Fruit fly (Drosophila melanogaster): ENCODE data around the gene CG14082.

The CG14082 gene

DNA sequence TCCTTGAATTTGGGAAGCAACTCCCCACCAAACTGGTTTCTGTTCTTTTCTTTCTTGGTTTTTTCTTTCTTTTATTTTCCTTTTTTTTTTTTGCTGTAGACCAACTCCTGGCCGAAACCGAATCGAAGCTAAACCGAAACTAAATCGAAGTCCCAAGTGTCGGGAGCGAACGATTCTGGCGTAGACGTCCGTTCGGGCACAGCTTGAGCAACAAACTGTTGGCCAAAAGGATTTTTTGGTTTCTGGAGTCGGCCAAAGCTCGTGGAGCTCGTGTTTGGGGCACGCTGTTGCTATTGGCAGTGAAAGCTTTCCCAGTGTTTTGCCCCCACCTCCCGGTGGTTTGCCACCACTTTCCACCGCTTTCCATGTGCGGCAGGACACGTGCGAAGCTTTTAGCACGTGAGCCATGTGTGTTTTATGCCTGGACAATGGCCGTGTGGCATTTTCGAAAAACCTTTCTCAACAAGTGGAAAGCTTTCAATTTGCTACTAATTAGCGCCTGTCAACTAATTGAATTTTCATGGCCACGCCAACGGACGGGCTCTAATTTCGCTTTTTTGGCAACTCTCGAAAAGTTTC is at the start of gene CG14082:
Gene CG14082, minus strand, starts transcription at position 51 of the 579 bp plus-strand sequence.
- TF ChIP-seq insv (optimal IDR thresholded peaks at IDR 0.05) (no peak), h (optimal IDR thresholded peaks at IDR 0.05) (no peak), Sin3A (optimal IDR thresholded peaks at IDR 0.05) (no peak), ttk (optimal IDR thresholded peaks at IDR 0.05) (no peak), psq (optimal IDR thresholded peaks at IDR 0.05) (no peak), Myc (optimal IDR thresholded peaks at IDR 0.05) (no peak)

DNA sequence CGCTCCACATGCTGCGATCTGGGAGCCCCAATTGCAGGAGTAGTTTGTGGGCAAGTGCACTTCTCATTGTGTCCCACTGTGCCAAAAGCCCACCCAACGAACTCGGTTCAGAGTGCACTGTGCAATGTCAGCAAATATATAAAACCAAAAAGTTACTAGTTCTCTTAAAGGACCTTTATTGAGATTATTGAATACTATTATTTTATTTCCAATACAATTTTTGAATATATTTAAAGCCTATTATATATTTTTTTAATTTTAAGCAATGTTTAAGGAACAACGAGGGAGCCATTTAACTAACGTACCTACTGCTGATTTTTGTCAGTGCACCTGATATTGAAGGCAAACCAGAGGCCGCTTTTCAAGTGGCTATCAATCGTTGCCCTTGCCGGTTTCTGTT is 48.7 kb upstream of the CG14082 start:
- no peak for TF ChIP-seq h (optimal IDR thresholded peaks at IDR 0.05)
- no peak for TF ChIP-seq insv (optimal IDR thresholded peaks at IDR 0.05)
- TF ChIP-seq Sin3A (optimal IDR thresholded peaks at IDR 0.05) = no peak
- TF ChIP-seq ttk (optimal IDR thresholded peaks at IDR 0.05) = no peak
- no peak for TF ChIP-seq psq (optimal IDR thresholded peaks at IDR 0.05)
- TF ChIP-seq Myc (optimal IDR thresholded peaks at IDR 0.05) = no peak

DNA sequence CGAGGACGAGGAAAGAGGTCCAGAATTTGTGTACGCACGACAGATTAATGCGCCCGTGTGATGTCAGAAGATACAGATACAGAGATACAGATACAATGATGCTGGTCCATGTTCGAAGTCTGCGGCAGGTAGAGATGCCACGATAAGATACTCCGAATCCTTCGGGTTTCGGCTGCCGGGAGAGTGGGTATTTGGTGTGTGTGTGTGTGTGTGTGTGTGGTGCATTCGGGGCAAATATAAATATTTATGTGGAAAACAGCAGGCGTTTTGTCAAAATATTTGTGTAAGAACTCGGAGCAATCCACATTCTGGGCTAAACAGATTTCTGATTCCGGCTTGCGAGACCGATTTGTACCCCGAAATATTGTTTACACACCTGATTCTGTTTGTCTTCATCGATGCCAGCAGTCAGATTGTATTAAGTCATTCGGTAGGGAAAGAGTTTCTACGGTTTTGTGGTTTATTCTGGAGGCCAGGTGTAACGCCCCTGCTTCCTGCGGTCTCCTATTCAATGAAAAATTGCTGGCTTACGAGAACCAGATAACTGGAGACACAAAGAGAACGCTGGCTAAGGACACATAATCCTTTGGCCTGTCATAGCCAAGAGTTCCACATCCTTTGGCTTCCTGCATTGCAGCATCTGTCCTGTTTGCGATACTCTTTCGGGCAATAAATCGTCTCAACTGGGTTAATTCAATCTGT is 45.4 kb upstream of the CG14082 start:
- TF ChIP-seq h (optimal IDR thresholded peaks at IDR 0.05) (no peak), Myc (optimal IDR thresholded peaks at IDR 0.05) (no peak), ttk (optimal IDR thresholded peaks at IDR 0.05) (no peak), psq (optimal IDR thresholded peaks at IDR 0.05) (no peak), Sin3A (optimal IDR thresholded peaks at IDR 0.05) (no peak), insv (optimal IDR thresholded peaks at IDR 0.05) (no peak)

DNA sequence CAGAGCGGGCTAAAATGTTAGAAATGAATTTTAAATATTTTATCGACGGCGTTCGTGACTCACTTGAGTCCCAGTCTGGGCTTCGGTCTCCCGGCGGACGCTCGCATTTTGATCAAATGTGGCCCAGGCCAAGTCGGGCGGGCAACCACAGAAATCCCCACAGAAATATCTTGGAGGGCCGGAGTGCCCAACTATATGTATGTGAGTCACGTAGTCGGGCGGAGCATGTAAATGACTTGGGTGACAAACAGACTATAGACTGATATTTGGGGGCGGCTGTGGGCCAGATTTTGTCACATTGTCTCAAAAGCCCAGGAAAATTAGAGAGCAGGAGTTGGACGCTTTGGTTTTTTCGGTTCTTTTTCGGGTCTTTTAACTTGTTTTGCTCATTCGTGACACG is 43.7 kb upstream of the CG14082 start:
- TF ChIP-seq psq (optimal IDR thresholded peaks at IDR 0.05) (no peak), ttk (optimal IDR thresholded peaks at IDR 0.05) (no peak), Myc (optimal IDR thresholded peaks at IDR 0.05) (no peak), Sin3A (optimal IDR thresholded peaks at IDR 0.05) (no peak), insv (optimal IDR thresholded peaks at IDR 0.05) (no peak), h (optimal IDR thresholded peaks at IDR 0.05) (no peak)

DNA sequence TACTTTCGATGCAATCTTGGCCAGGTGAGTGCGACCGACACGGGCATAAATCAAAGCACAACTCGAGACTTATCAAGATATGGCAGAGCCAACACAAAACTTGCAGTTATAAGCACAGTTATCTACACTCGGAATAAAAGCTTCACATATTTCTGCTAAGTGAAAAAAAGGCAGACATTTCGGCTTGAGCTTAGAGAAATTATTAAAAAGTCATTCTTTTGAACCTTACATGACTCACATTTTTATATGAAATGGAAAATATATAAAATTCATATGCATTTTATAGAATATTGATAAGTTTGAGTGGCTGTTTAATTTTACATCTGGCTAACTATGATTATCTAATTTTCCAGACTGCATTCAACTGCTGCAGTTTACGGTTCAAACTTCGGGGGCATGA is 43.3 kb upstream of the CG14082 start:
- no peak for TF ChIP-seq insv (optimal IDR thresholded peaks at IDR 0.05)
- no peak for TF ChIP-seq h (optimal IDR thresholded peaks at IDR 0.05)
- TF ChIP-seq ttk (optimal IDR thresholded peaks at IDR 0.05) = no peak
- TF ChIP-seq Myc (optimal IDR thresholded peaks at IDR 0.05) = no peak
- no peak for TF ChIP-seq psq (optimal IDR thresholded peaks at IDR 0.05)
- TF ChIP-seq Sin3A (optimal IDR thresholded peaks at IDR 0.05) = no peak

DNA sequence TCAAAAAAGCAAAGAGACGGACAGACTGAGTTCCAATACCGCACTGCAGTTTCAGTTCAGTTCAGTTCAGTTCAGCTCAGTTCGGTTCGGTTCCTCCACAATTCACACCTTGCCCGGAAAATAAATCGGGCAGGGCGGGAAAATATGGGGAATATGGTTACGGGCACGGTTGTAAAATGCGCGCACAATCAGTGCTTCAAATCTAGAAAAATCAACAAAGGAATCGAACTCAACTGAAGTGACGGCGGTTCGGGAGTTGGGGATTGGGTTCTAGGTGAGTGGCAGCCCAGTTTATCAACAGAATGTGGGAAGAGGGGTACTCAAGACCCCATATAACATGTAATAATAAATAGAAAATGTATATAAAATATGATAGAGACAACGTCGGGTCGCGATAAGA is 42.3 kb upstream of the CG14082 start:
- TF ChIP-seq ttk (optimal IDR thresholded peaks at IDR 0.05) (no peak), insv (optimal IDR thresholded peaks at IDR 0.05) (no peak), Sin3A (optimal IDR thresholded peaks at IDR 0.05) (no peak), Myc (optimal IDR thresholded peaks at IDR 0.05) (no peak), h (optimal IDR thresholded peaks at IDR 0.05) (no peak), psq (optimal IDR thresholded peaks at IDR 0.05) (no peak)

DNA sequence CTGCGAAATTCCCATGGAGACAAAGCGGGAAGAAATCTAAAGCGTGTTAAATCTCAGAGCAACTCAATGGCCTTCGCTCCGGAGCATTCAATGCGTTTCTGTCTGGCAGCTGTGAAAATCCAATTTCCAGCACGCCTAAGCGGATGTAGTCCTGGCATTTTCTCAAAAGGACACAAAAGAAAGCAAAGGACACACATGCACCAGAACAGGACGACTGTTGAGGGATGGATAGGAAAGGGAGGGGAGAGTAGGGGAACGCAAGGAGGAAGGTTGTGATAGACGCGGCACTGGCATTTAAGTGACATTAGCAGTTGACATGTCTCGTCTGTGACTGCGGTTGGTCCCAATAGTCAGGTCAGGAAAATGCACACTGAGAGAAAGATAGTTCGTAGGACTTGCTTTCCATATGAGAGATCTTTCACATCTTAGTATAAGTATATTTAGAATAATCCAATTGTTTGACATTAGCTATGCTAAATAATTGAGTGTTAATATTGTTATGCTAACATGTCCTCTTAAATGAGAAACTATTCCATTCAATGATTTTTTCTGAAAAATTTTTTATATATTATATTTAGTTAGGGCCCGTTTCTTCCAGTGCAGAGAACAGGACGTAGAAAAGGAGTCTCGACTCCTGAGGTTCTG is 40.5 kb upstream of the CG14082 start:
- TF ChIP-seq Myc (optimal IDR thresholded peaks at IDR 0.05) = no peak
- TF ChIP-seq h (optimal IDR thresholded peaks at IDR 0.05) = no peak
- TF ChIP-seq psq (optimal IDR thresholded peaks at IDR 0.05) = no peak
- TF ChIP-seq insv (optimal IDR thresholded peaks at IDR 0.05) = no peak
- TF ChIP-seq Sin3A (optimal IDR thresholded peaks at IDR 0.05) = no peak
- no peak for TF ChIP-seq ttk (optimal IDR thresholded peaks at IDR 0.05)

DNA sequence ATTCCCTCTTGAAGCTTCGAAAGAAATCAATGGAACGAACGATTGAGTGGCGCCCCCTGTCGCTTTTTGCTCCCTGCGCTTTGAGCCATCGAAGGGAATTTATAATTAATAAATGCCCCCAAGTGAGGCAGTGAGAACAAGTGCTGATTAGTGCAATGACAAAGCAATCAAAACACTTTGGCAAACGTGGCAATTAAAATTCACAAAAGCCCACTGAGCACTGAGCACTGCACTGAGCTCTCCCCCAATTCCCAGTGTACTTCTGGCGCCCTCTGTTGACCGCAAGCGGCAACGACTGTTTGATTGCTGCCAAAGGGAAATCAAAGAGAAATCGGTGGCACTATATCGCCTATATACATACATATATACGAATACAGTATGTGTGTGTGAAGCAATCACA is 39.2 kb upstream of the CG14082 start:
- TF ChIP-seq psq (optimal IDR thresholded peaks at IDR 0.05) (no peak), insv (optimal IDR thresholded peaks at IDR 0.05) (no peak), ttk (optimal IDR thresholded peaks at IDR 0.05) (no peak), h (optimal IDR thresholded peaks at IDR 0.05) (no peak), Myc (optimal IDR thresholded peaks at IDR 0.05) (no peak), Sin3A (optimal IDR thresholded peaks at IDR 0.05) (no peak)

DNA sequence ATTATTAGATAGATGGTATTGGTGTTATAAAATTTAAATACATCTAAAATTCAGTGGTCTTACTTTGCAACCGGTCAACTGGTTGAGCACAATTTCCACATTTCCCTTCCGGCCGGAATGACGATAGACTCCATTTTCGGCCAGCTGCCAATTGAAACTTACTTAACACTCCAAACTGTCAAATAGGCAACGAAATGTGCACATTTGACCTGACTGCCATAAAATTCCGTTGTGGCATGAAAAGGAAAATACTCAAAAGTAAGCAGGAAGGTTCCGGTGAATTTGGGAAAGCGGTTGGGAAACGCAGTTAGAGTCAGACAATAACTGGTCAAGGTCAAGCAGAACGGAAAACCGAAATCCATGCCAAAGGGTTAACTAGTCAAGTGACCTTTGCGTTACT is 37.9 kb upstream of the CG14082 start:
- TF ChIP-seq Sin3A (optimal IDR thresholded peaks at IDR 0.05) (no peak), psq (optimal IDR thresholded peaks at IDR 0.05) (no peak), h (optimal IDR thresholded peaks at IDR 0.05) (no peak), Myc (optimal IDR thresholded peaks at IDR 0.05) (no peak), ttk (optimal IDR thresholded peaks at IDR 0.05) (no peak), insv (optimal IDR thresholded peaks at IDR 0.05) (no peak)

DNA sequence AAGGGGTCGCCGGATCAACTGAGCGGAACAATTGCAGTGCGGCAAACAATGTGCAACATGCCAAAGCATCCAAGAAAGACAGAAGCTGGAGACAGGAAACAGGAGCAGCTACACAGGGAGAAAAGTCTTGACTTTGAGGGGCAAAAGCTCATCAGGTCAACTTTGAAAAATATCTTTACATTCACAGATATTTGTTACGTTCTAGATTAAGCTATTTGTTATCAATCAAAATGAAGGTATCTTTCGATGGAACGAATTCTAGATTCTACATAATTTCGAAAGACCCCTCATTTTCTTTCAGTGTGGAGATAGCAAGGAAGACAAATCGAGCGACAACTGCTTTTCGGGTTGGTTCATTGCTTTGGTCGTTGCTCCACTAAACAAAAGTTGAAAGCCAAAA is 36.6 kb upstream of the CG14082 start:
- no peak for TF ChIP-seq Myc (optimal IDR thresholded peaks at IDR 0.05)
- TF ChIP-seq ttk (optimal IDR thresholded peaks at IDR 0.05) = no peak
- TF ChIP-seq Sin3A (optimal IDR thresholded peaks at IDR 0.05) = no peak

DNA sequence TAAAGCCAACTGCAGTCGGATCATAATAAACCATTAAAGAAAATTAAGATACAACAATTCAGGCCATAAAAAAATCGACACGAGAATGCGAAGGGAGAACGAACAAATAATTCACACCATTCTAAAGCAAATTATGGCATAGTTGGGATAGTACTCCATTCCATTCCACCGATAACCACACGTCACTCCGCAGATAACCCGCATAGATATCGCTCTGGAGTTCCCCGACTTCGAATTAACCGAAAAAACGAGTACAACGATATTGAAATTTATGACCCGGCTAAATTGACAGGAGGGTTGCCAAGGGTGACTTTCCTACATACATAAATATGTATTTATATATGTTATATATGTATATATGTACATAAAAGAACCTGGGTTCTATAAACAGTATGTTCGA is 35.9 kb upstream of the CG14082 start:
- TF ChIP-seq insv (optimal IDR thresholded peaks at IDR 0.05) (no peak), h (optimal IDR thresholded peaks at IDR 0.05) (no peak), Myc (optimal IDR thresholded peaks at IDR 0.05) (no peak), ttk (optimal IDR thresholded peaks at IDR 0.05) (no peak), Sin3A (optimal IDR thresholded peaks at IDR 0.05) (no peak), psq (optimal IDR thresholded peaks at IDR 0.05) (no peak)

DNA sequence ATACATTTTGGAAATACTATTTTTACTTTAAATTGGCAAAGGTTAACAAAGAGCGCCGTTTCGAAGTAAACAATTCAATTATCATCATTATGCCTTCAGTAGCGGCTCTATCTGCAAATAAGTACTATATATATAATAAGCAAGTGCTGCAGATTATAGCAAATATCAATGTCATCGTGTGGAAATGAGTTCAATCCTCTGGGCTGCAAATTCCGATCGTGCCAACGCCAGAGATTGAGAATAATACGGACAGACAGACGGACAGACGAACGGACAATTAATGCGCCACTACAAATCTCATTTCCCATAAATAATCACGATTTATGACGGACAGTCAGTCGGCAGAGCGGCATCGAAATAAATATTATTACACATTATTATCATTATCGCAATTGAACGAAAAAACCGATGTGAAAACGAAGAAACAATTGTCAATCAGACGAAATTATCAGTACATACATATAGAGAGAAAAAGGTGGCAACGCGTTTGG is 35.5 kb upstream of the CG14082 start:
- TF ChIP-seq h (optimal IDR thresholded peaks at IDR 0.05) (no peak), Myc (optimal IDR thresholded peaks at IDR 0.05) (no peak), psq (optimal IDR thresholded peaks at IDR 0.05) (no peak), ttk (optimal IDR thresholded peaks at IDR 0.05) (no peak), Sin3A (optimal IDR thresholded peaks at IDR 0.05) (no peak), insv (optimal IDR thresholded peaks at IDR 0.05) (no peak)

Data from Kc167 (cell line).